Fruit fly (Drosophila melanogaster) whole organism, adult: ENCODE results near the gene Cpn.

Source experiments
- CG11617 ChIP-seq: fragments of 200-800 bp; sonication (Bioruptor generic); optimal IDR thresholded peaks from 2 replicates; lab custom pipeline; 2017; ENCODE audit warnings: mild to moderate bottlenecking, missing biosample characterization, missing genetic modification reagents, missing genetic modification characterization
- CG12768 ChIP-seq: fragments of 200-800 bp; sonication (Bioruptor generic); optimal IDR thresholded peaks from 2 replicates; lab custom pipeline; 2017; ENCODE audit warnings: missing biosample characterization, missing genetic modification characterization, mild to moderate bottlenecking, moderate library complexity, missing genetic modification reagents
- CG14711 ChIP-seq: fragments of 200-800 bp; sonication (Bioruptor generic); optimal IDR thresholded peaks from 2 replicates; lab custom pipeline; 2018; ENCODE audit warnings: missing biosample characterization, mild to moderate bottlenecking, missing genetic modification characterization, moderate library complexity
- CG1620 ChIP-seq: fragments of 200-800 bp; sonication (Bioruptor generic); optimal IDR thresholded peaks from 2 replicates; lab custom pipeline; 2016; ENCODE audit warnings: missing biosample characterization, missing genetic modification characterization
- CG33017 ChIP-seq: fragments of 200-800 bp; sonication (Bioruptor generic); optimal IDR thresholded peaks from 2 replicates; lab custom pipeline; 2018; ENCODE audit warnings: missing biosample characterization, mild to moderate bottlenecking, missing genetic modification characterization, moderate library complexity
- CG5204 ChIP-seq: fragments of 200-800 bp; sonication (Bioruptor generic); optimal IDR thresholded peaks from 2 replicates; lab custom pipeline; 2016; ENCODE audit warnings: missing biosample characterization, missing genetic modification characterization
- CG7045 ChIP-seq: fragments of 200-800 bp; sonication (Bioruptor generic); optimal IDR thresholded peaks from 2 replicates; lab custom pipeline; 2017; ENCODE audit warnings: missing biosample characterization, mild to moderate bottlenecking, missing genetic modification characterization
- CG7101 ChIP-seq: fragments of 200-800 bp; sonication (Bioruptor generic); optimal IDR thresholded peaks from 2 replicates; lab custom pipeline; 2018; ENCODE audit warnings: missing biosample characterization, mild to moderate bottlenecking, missing genetic modification characterization, moderate library complexity
- Clk ChIP-seq: fragments of 200-800 bp; sonication (Bioruptor generic); optimal IDR thresholded peaks from 2 replicates; lab custom pipeline; 2017; ENCODE audit warnings: missing biosample characterization, missing genetic modification characterization
- Crg-1 ChIP-seq: fragments of 200-800 bp; sonication (Bioruptor generic); optimal IDR thresholded peaks from 2 replicates; lab custom pipeline; 2016; ENCODE audit warnings: missing biosample characterization, missing genetic modification characterization
- Hr96 ChIP-seq: fragments of 200-800 bp; sonication (Bioruptor generic); optimal IDR thresholded peaks from 2 replicates; lab custom pipeline; 2016; ENCODE audit warnings: missing biosample characterization, missing genetic modification characterization
- Mnt ChIP-seq: fragments of 200-800 bp; sonication (Bioruptor generic); optimal IDR thresholded peaks from 2 replicates; lab custom pipeline; 2016; ENCODE audit warnings: missing biosample characterization, mild to moderate bottlenecking, missing genetic modification characterization
- bab1 ChIP-seq: fragments of 200-800 bp; sonication (Bioruptor generic); optimal IDR thresholded peaks from 3 replicates; lab custom pipeline; 2019; ENCODE audit warnings: missing biosample characterization, mild to moderate bottlenecking, missing genetic modification characterization, moderate library complexity
- cic ChIP-seq: fragments of 200-800 bp; sonication (Bioruptor generic); optimal IDR thresholded peaks from 2 replicates; lab custom pipeline; 2017; ENCODE audit warnings: missing biosample characterization, mild to moderate bottlenecking, missing genetic modification characterization, moderate library complexity
- cnc ChIP-seq, 2 experiments: fragments of >200 bp; optimal IDR thresholded peaks; 2 replicates each; lab custom pipeline; 2017
- kay ChIP-seq: fragments of 200-800 bp; sonication (Bioruptor generic); peaks from one replicate; lab custom pipeline; 2016; ENCODE audit warnings: missing biosample characterization, missing genetic modification characterization, borderline replicate concordance
- ovo ChIP-seq: fragments of 200-800 bp; sonication (Bioruptor generic); optimal IDR thresholded peaks from 2 replicates; lab custom pipeline; 2016; ENCODE audit warnings: missing biosample characterization, missing genetic modification characterization
- pad ChIP-seq: fragments of 200-800 bp; sonication (Bioruptor generic); optimal IDR thresholded peaks from 3 replicates; lab custom pipeline; 2017; ENCODE audit warnings: missing biosample characterization, missing genetic modification characterization, mild to moderate bottlenecking, moderate library complexity, missing genetic modification reagents
- tj ChIP-seq: fragments of 200-800 bp; sonication (Bioruptor generic); optimal IDR thresholded peaks from 3 replicates; lab custom pipeline; 2017; ENCODE audit warnings: missing biosample characterization, mild to moderate bottlenecking, missing genetic modification characterization, moderate library complexity
- toe ChIP-seq: fragments of 200-800 bp; sonication (Bioruptor generic); optimal IDR thresholded peaks from 2 replicates; lab custom pipeline; 2016; ENCODE audit warnings: missing biosample characterization, missing genetic modification characterization

Cpn gene

DNA sequence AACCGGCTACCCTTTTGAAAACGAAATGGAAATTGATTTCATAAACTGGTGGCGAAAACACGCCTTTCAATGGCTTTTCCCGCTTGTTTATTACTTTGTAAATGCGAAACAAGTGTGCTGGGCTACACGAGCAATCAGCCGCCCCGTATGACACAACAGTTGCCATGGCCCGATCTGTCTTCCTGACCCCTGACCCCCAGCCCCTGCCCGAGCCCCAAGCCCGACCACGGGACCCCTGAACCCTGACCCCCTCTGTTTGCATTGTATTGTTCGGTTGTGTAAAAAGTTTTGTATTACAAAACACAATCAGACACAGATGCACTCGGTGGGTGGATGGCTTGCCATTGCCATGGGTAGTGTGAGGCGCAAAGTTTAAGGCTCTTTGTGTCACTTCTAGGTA lies 19.6 kb upstream of the Cpn start:
- TF ChIP-seq Mnt (GFP tag; lab: Kevin White, UChicago) (no peak), CG12768 (GFP tag; lab: Kevin White, UChicago) (no peak), CG5204 (GFP tag; lab: Kevin White, UChicago) (no peak), kay (GFP tag; lab: Kevin White, UChicago) (no peak)

DNA sequence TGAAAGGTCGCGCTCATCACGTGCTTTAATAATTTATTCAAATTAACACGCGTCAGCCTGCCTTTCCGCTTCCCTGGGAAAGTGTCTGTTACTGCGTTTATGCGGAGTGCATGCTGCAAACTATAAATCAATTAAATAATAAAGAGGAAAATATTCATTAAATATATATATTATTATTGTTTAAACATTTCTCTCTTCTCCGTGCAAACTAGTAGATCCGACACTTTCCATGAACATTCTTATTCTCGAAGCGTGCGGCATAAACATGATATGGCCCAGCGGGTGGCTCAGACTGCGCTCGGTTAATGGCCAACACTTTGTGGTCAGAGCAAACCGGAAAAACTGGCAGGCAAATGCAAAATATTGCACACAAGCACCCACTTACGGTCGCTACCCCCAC lies 2.4 kb upstream of the Cpn start:
- TF ChIP-seq cnc (optimal IDR thresholded peaks at IDR 0.05; lab: Kevin White, UChicago) (no peak), bab1 (GFP tag; lab: Kevin White, UChicago) (no peak), Crg-1 (GFP tag; lab: Kevin White, UChicago) (no peak), ovo (GFP tag; lab: Kevin White, UChicago) (no peak), CG5204 (GFP tag; lab: Kevin White, UChicago) (no peak), toe (GFP tag; lab: Kevin White, UChicago) (no peak), Mnt (GFP tag; lab: Kevin White, UChicago) (no peak), CG7101 (tag; lab: Kevin White, UChicago) (no peak), Hr96 (no peak), cic (GFP tag; lab: Kevin White, UChicago) (no peak), CG14711 (tag; lab: Kevin White, UChicago) (no peak), tj (GFP tag; lab: Kevin White, UChicago) (no peak), CG1620 (GFP tag; lab: Kevin White, UChicago) (no peak), pad (GFP tag; lab: Kevin White, UChicago) (no peak), CG12768 (GFP tag; lab: Kevin White, UChicago) (no peak), kay (GFP tag; lab: Kevin White, UChicago) (no peak), CG33017 (tag; lab: Kevin White, UChicago) (no peak), Clk (no peak), CG11617 (GFP tag; lab: Kevin White, UChicago) (no peak)

DNA sequence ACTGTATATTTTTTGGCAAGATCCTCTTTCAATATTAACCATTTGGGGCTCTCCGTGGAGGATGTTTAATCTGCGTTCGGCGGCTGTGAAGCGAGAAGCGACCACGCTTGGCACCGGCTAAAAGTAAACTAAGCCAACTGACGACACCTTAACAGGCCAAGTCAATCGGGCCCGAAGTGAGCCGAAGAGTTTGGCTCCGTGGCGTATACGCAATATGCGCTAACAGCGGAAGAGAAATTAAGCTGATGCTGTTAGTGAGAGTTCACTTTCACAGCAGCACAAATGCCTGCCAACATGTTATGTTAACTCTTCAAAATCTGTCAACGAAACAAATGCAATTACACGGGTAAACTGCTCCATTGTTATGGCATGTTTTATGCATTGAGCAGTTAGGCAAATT lies 7.5 kb downstream of the Cpn start, which contains the start of gene dpr15:
dpr15 (minus strand) TSS at position 101 of the 400 bp plus-strand sequence.
- TF ChIP-seq CG7101 (tag; lab: Kevin White, UChicago) (no peak), CG1620 (GFP tag; lab: Kevin White, UChicago) (no peak), pad (GFP tag; lab: Kevin White, UChicago) (no peak), ovo (GFP tag; lab: Kevin White, UChicago) (no peak), CG33017 (tag; lab: Kevin White, UChicago) (no peak), CG7045 (GFP tag; lab: Kevin White, UChicago) (no peak), CG5204 (GFP tag; lab: Kevin White, UChicago) (no peak), Clk (no peak), CG14711 (tag; lab: Kevin White, UChicago) (no peak), Hr96 (no peak), bab1 (GFP tag; lab: Kevin White, UChicago) (no peak), Crg-1 (GFP tag; lab: Kevin White, UChicago) (no peak), cic (GFP tag; lab: Kevin White, UChicago) (no peak), cnc (optimal IDR thresholded peaks at IDR 0.05; lab: Kevin White, UChicago) (no peak), tj (GFP tag; lab: Kevin White, UChicago) (no peak)

DNA sequence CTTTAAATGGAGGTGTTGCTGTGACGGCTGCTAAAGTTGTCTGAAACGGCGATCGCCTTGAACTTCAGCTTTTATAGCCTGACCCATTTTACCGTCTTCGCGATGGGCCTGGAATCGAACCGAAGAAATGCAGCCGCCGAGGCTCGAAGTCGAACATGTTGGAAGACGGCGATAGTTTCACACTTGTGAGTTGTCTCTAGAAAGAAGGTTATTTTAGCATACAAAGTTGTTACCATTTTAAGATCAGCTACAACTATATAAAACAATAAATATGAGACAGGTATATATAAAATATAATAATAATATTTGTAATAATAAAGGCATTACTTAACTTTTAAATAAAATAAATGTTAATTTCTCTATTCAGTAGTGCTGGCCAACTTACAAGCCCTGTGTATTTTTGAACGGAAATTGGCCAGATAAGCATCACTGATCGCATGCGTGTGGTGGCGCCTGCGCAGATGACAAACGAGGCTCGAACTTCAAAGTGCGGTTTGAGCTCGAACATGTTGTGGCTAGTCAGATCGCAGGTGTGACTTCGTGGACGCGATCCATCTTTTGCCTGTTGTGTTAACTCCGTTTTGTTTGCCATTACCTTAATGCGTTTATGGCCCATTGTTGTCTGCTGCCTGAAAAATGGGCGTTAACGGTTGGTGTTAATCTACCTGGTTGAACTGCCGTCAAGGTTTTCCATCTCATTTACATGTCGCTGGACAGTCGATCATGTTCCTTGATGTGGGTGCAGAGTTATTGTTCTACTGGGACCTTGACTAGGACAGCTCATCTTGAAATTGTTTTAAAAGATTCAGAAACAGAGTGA lies 37.6 kb downstream of the Cpn start, which contains the start of gene CG4702:
CG4702 (minus strand) TSS at position 51 of the 820 bp plus-strand sequence.
- TF ChIP-seq CG12768 (GFP tag; lab: Kevin White, UChicago) (no peak), pad (GFP tag; lab: Kevin White, UChicago) (no peak), CG7101 (tag; lab: Kevin White, UChicago) (no peak), cic (GFP tag; lab: Kevin White, UChicago) (no peak), Mnt (GFP tag; lab: Kevin White, UChicago) (no peak), CG33017 (tag; lab: Kevin White, UChicago) (no peak), bab1 (GFP tag; lab: Kevin White, UChicago) (no peak), Hr96 (no peak), CG1620 (GFP tag; lab: Kevin White, UChicago) (no peak), tj (GFP tag; lab: Kevin White, UChicago) (no peak), toe (GFP tag; lab: Kevin White, UChicago) (no peak), CG7045 (GFP tag; lab: Kevin White, UChicago) (no peak), Clk (no peak), CG14711 (tag; lab: Kevin White, UChicago) (no peak)

DNA sequence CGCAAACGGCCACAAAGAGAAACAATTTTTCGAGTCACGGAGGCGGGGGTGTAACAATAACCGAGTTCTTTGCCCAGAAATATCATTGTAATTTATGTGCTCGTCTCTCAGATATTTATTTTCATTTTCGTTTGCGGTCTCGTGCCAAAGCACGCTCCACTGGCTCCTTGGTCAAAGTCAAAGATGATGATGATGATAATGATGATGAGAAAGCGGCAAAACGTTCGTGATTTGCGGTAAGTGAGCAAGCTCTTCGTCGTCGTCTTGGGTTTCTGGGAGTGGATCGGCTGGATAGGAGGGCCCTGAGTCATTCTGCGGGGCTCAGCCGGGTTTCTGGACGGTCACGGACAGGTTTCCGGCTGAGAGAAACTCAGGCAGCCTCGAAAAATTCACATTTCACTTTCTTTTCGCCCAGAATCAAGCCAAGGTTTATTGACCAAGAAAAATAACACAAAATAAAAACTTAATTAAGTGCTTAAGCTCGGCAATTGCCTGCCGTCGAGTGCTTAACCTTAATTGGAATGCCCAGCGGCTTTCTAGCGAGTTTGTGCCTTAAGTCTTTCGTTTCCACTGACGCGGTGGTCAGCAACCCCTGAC lies 40.5 kb downstream of the Cpn start:
- TF ChIP-seq CG1620 (GFP tag; lab: Kevin White, UChicago), result no peak
- no peak for TF ChIP-seq Crg-1 (GFP tag; lab: Kevin White, UChicago)
- no peak for TF ChIP-seq CG12768 (GFP tag; lab: Kevin White, UChicago)
- no peak for TF ChIP-seq toe (GFP tag; lab: Kevin White, UChicago)
- TF ChIP-seq tj (GFP tag; lab: Kevin White, UChicago), result no peak
- TF ChIP-seq CG7045 (GFP tag; lab: Kevin White, UChicago), result no peak
- TF ChIP-seq CG5204 (GFP tag; lab: Kevin White, UChicago), result no peak
- TF ChIP-seq CG11617 (GFP tag; lab: Kevin White, UChicago), result no peak
- TF ChIP-seq Clk, result no peak
- TF ChIP-seq Mnt (GFP tag; lab: Kevin White, UChicago), result no peak
- TF ChIP-seq CG14711 (tag; lab: Kevin White, UChicago), result no peak
- no peak for TF ChIP-seq Hr96
